Worm (Caenorhabditis elegans) whole organism, L3 larva: Measurements from ENCODE around the gene fbxa-102.
"Not testable (repeated sequence)": the region's sequence is repeated elsewhere in the genome, so short reads cannot be mapped to it uniquely, and the experiment has no call there.

Source experiments
- aly-2 ChIP-seq: fragments of 150-350 bp; optimal IDR thresholded peaks from 2 replicates; lab custom pipeline; 2014; ENCODE audit warnings: missing biosample characterization, missing genetic modification characterization
- ama-1 ChIP-seq: fragments of 150-350 bp; optimal IDR thresholded peaks from 2 replicates; lab custom pipeline; 2018
- egl-27 ChIP-seq: sonication (generic microtip); optimal IDR thresholded peaks from 4 replicates; lab custom pipeline; 2017; ENCODE audit warnings: missing biosample characterization, missing genetic modification reagents, missing genetic modification characterization
- elt-2 ChIP-seq: sonication (generic microtip); optimal IDR thresholded peaks from 2 replicates; lab custom pipeline; 2016; ENCODE audit warnings: missing genetic modification reagents, mild to moderate bottlenecking, missing genetic modification characterization, missing compliant biosample characterization
- fkh-10 ChIP-seq: sonication (generic microtip); optimal IDR thresholded peaks from 2 replicates; lab custom pipeline; 2017; ENCODE audit warnings: missing biosample characterization, missing genetic modification reagents, missing genetic modification characterization
- lin-15B ChIP-seq: fragments of 150-350 bp; optimal IDR thresholded peaks from 2 replicates; lab custom pipeline; 2014; ENCODE audit warnings: missing biosample characterization, missing genetic modification characterization
- nfya-1 ChIP-seq: sonication (generic microtip); optimal IDR thresholded peaks from 2 replicates; lab custom pipeline; 2017; ENCODE audit warnings: missing genetic modification characterization, mild to moderate bottlenecking, missing compliant biosample characterization, antibody characterized with exemption, moderate library complexity; ENCODE audit not compliant: insufficient read depth
- nhr-237 ChIP-seq: fragments of 150-350 bp; optimal IDR thresholded peaks from 2 replicates; lab custom pipeline; 2014; ENCODE audit warnings: missing biosample characterization, missing genetic modification characterization
- nhr-43 ChIP-seq: sonication (generic microtip); optimal IDR thresholded peaks from 2 replicates; lab custom pipeline; 2016; ENCODE audit warnings: mild to moderate bottlenecking, missing genetic modification characterization, missing compliant biosample characterization; ENCODE audit not compliant: poor library complexity, severe bottlenecking
- snpc-4 ChIP-seq: fragments of 150-350 bp; optimal IDR thresholded peaks from 2 replicates; lab custom pipeline; 2014; ENCODE audit warnings: missing biosample characterization, missing genetic modification characterization
- tbx-2 ChIP-seq: sonication (generic microtip); optimal IDR thresholded peaks from 2 replicates; lab custom pipeline; 2016; ENCODE audit warnings: mild to moderate bottlenecking, missing genetic modification characterization, missing compliant biosample characterization
- unc-62 ChIP-seq: fragments of 150-350 bp; sonication (generic microtip); optimal IDR thresholded peaks from 4 replicates; lab custom pipeline; 2014; ENCODE audit warnings: missing biosample characterization, missing genetic modification reagents, missing genetic modification characterization
- ztf-11 ChIP-seq: fragments of 150-350 bp; optimal IDR thresholded peaks from 2 replicates; lab custom pipeline; 2014; ENCODE audit warnings: missing biosample characterization, missing genetic modification characterization

- not testable (repeated sequence) for TF ChIP-seq egl-27 (tag; lab: Kevin White, UChicago); nfya-1 (tag; lab: Kevin White, UChicago); lin-15B (tag; lab: Kevin White, UChicago); ztf-11 (tag; lab: Kevin White, UChicago); aly-2 (tag; lab: Kevin White, UChicago); elt-2 (tag; lab: Kevin White, UChicago); tbx-2 (tag; lab: Kevin White, UChicago); nhr-237; snpc-4 (tag; lab: Kevin White, UChicago); nhr-43 (tag; lab: Kevin White, UChicago); ama-1 (lab: Kevin White, UChicago); fkh-10 (GFP tag; lab: Kevin White, UChicago); unc-62 (GFP tag; lab: Kevin White, UChicago)
Observed at ce11 chrV:17464278-17464677, 29.4 kb downstream of the fbxa-102 start, which contains the start of gene F20E11.7.
